Fruit fly (Drosophila melanogaster): Measurements from ENCODE around the gene vnd.

DNA sequence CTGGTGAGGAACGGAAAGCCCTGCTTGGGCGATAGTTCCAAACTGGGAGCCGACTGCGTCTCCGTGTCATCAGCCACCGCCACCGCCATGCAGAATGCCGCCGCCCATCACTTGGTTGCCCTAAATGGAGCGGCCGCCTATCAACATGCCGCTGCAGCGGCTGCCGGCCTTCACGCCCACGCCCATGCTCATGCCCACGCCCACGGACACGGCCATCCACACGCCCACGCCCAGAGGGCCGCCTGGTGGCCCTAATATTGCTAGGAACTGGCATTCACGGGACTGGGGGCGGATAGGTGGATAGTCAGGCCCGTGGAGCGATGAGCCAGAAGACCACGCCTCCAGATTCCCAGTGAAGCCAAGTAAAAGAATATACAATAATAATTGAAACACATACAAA is 15.1 kb downstream of the vnd start:
- no peak for TF ChIP-seq h (optimal IDR thresholded peaks at IDR 0.05)
- no peak for TF ChIP-seq psq (optimal IDR thresholded peaks at IDR 0.05)
- no peak for TF ChIP-seq ttk (optimal IDR thresholded peaks at IDR 0.05)
- no peak for TF ChIP-seq insv (optimal IDR thresholded peaks at IDR 0.05)
- no peak for TF ChIP-seq Myc (optimal IDR thresholded peaks at IDR 0.05)
- no peak for TF ChIP-seq Sin3A (optimal IDR thresholded peaks at IDR 0.05)
